Worm (Caenorhabditis elegans): ENCODE data around the gene gon-1.
"Not testable (repeated sequence)": the region's sequence is repeated elsewhere in the genome, so short reads cannot be mapped to it uniquely, and the experiment has no call there.

Gene gon-1

DNA sequence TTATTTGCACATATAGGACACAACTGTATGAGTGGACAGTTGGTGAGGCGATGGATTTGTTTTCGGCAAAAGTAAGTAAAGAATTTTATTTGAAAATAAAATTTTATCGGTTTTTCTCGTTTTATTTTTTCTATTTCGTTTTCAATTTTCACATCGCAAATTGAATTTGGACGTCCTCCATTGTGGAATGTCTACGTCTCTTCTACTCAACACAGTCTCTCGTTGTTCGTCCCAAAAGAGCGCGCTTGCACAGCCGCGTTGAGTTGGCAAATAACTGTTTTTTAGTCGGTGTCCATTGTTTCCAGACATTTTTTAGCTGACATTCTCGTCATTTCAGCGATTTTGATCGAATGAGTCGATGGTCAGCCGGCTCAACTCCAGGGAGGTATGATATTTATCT, 54.0 kb downstream of the gon-1 start:
- TF ChIP-seq syd-9 (tag; optimal IDR thresholded peaks at IDR 0.05) = no peak
- TF ChIP-seq unc-42 (tag; optimal IDR thresholded peaks at IDR 0.05) = peak; percentile 95

DNA sequence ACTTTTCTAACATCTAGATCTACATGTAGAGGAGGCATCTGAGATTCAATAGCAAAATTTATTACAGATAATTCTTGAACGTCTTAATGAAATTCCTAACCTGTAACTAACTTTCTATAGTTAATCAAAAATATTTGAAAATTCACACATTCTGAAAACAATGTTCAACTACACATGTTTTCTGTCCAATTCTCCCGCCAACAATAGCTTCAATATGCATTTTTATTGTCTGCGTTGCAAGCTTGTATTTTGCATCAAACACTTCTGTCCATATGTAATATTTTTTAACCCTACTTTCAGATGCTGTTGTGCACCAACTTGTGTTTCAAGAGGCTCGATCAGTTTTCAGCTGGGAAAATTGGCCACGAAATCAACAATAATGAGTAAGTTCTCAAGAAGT, 54.5 kb downstream of the gon-1 start, which contains the start of gene tbc-3:
tbc-3 (plus strand) TSS at position 301 of the 400 bp plus-strand sequence.
- TF ChIP-seq ref-2 (tag; optimal IDR thresholded peaks at IDR 0.05) = no peak
- no peak for TF ChIP-seq K02D7.2 (tag; optimal IDR thresholded peaks at IDR 0.05)
- TF ChIP-seq ets-4 (tag; optimal IDR thresholded peaks at IDR 0.05) = no peak

DNA sequence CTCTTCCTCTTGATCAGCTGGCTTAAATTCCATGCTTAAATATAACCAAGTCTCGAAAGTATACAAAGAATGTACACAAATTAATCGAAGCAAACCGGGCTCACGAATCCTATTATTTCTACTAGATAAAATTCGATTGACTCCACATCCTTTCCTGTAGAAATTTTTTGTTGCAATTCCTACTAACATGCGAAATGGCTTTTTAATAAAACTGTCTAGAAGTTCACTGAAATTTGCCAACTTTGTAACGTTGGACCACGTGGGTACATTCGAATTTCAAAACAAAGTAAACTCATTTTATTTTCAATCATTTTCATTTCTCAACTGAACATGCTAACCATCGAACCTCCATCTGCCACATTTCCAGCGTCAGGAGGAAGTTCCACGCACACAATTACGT, 58.1 kb downstream of the gon-1 start, which contains the start of gene ssp-32:
ssp-32 (plus strand) TSS at position 301 of the 400 bp plus-strand sequence.
- no peak for TF ChIP-seq T23F11.4 (GFP tag; optimal IDR thresholded peaks at IDR 0.05)
- TF ChIP-seq ets-4 (tag; optimal IDR thresholded peaks at IDR 0.05) = no peak
- TF ChIP-seq ttx-3 (tag; optimal IDR thresholded peaks at IDR 0.05) = no peak
- TF ChIP-seq odd-2 (tag; optimal IDR thresholded peaks at IDR 0.05) = no peak
- no peak for TF ChIP-seq pqm-1 (tag; optimal IDR thresholded peaks at IDR 0.05)
- no peak for TF ChIP-seq hlh-6 (tag; optimal IDR thresholded peaks at IDR 0.05)
- TF ChIP-seq ahr-1 (tag; optimal IDR thresholded peaks at IDR 0.05) = no peak
- no peak for TF ChIP-seq C08G9.2 (tag; optimal IDR thresholded peaks at IDR 0.05)

DNA sequence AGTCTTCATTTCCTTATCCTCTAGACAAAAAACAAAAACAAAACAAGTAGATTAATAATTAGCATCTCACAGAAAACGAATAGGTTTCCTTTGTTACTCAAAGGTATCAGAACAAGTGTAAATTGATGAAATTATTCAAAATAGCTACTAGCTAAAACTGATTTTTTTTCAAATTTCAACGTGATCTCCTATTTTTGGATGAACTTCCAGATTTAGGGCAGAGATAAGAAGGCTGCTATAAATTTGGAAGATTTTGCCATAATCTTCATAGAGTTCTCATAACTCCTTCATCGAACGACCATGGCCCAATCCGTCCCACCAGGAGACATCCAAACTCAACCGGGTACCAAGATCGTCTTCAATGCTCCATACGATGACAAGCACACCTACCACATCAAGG, 58.9 kb downstream of the gon-1 start, which contains the start of gene msp-77:
msp-77 (plus strand) TSS at position 301 of the 400 bp plus-strand sequence.
- not testable (repeated sequence) for TF ChIP-seq ceh-48 (tag; optimal IDR thresholded peaks at IDR 0.05); unc-3 (GFP tag; conservative IDR thresholded peaks at IDR 0.05); unc-3 (tag; optimal IDR thresholded peaks at IDR 0.05); T23F11.4 (GFP tag; optimal IDR thresholded peaks at IDR 0.05)

DNA sequence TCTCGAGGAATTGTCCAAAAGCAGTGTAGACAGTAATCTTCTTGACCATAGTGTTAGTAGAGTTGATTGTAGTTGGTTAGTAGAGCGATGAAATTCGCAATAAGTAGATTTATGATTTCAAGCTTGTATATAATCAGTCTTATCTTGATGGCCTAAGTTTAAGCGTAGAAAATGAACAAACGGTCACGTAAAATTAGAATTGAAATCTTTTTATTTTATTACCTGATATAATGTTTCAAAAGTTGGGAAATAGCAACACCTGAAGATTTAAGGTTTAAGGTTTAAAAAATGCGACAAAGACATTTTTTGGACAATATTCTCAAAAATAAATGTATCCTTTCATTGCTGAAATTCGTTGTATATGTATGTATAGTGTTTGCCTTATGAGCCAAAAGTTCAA, 59.6 kb downstream of the gon-1 start, which contains the start of gene sss-1:
sss-1 (minus strand) TSS at position 101 of the 400 bp plus-strand sequence.
- not testable (repeated sequence) for TF ChIP-seq C38D4.7 (GFP tag; optimal IDR thresholded peaks at IDR 0.05); unc-86 (tag; optimal IDR thresholded peaks at IDR 0.05); lin-11 (tag; optimal IDR thresholded peaks at IDR 0.05)

DNA sequence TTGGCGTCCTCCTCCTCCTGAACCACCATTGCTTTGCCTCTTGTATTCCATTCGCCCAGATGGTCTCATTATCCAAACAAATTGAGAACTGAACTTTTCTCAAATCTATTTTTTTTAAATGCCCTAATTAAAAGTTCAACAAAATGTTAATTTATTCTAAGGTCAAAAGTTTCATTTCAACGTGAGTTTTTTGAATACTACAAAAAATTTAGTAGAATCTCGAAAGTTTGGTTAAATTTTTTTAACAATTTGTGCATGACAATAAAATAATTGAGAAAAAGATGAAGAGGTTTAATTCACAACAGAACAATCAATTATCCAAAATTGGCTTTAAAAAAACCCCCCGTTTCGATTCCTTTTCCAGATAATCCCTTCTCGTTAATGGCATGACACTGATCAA, 61.3 kb downstream of the gon-1 start, which contains the start of gene F32B6.4:
F32B6.4 (minus strand) TSS at position 101 of the 400 bp plus-strand sequence.
- TF ChIP-seq ceh-6 (GFP tag; optimal IDR thresholded peaks at IDR 0.05) (no peak), ttx-3 (tag; optimal IDR thresholded peaks at IDR 0.05) (no peak), dve-1 (tag; optimal IDR thresholded peaks at IDR 0.05) (no peak), hlh-30 (tag; optimal IDR thresholded peaks at IDR 0.05; ENCODE audit: insufficient read depth) (no peak), hlh-15 (tag; optimal IDR thresholded peaks at IDR 0.05) (no peak), unc-55 (GFP tag; optimal IDR thresholded peaks at IDR 0.05) (no peak), ceh-18 (tag; optimal IDR thresholded peaks at IDR 0.05) (no peak), unc-86 (tag; optimal IDR thresholded peaks at IDR 0.05) (no peak), pax-1 (tag; optimal IDR thresholded peaks at IDR 0.05) (no peak), ceh-34 (tag; optimal IDR thresholded peaks at IDR 0.05) (no peak), pha-4 (tag; optimal IDR thresholded peaks at IDR 0.05) (no peak), fax-1 (tag; optimal IDR thresholded peaks at IDR 0.05) (no peak)

DNA sequence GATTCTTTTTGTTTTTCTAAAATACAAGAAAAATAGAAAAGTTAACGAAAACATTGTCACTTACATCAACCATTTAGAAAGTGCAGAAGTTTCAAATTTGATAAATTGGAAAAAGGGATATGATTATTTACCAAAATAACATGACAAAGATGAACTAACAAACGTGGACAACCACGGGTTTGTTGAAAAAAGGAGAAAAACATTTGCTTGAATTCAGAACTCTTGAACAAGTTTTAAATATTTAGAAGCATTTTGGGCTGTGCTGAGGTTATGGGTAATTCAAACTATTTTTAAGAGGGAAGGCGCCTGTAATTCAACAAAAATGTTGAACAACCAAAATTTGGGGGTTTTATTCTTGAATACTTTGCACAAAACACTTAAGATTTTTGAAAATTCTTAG, 63.4 kb downstream of the gon-1 start, which contains the start of gene ttbk-3:
ttbk-3 (minus strand) TSS at position 101 of the 400 bp plus-strand sequence.
- TF ChIP-seq che-1 (tag; optimal IDR thresholded peaks at IDR 0.05) = no peak
- TF ChIP-seq ama-1 (optimal IDR thresholded peaks at IDR 0.05) = no peak
- no peak for TF ChIP-seq unc-3 (GFP tag; conservative IDR thresholded peaks at IDR 0.05)
- no peak for TF ChIP-seq unc-3 (tag; optimal IDR thresholded peaks at IDR 0.05)
- no peak for TF ChIP-seq hlh-15 (tag; optimal IDR thresholded peaks at IDR 0.05)
- TF ChIP-seq unc-86 (tag; optimal IDR thresholded peaks at IDR 0.05) = no peak
- no peak for TF ChIP-seq lim-6 (tag; optimal IDR thresholded peaks at IDR 0.05)
- TF ChIP-seq syd-9 (tag; optimal IDR thresholded peaks at IDR 0.05) = no peak
- no peak for TF ChIP-seq pha-2 (tag; optimal IDR thresholded peaks at IDR 0.05)
- TF ChIP-seq tbx-2 (tag; optimal IDR thresholded peaks at IDR 0.05) = no peak
- no peak for TF ChIP-seq ahr-1 (tag; optimal IDR thresholded peaks at IDR 0.05)
- TF ChIP-seq elt-2 (tag; optimal IDR thresholded peaks at IDR 0.05) = no peak
- no peak for TF ChIP-seq eyg-1 (tag; optimal IDR thresholded peaks at IDR 0.05)

Data from whole organism, late embryonic.